Fruit fly (Drosophila melanogaster) whole organism, larva: ENCODE measurements around the gene CG6333.
A peak's percentile ranks its signal among the peaks of the same experiment; 100 is the strongest.

ENCODE experiments used
- noc ChIP-seq: fragments of 200-800 bp; sonication (Bioruptor generic); optimal IDR thresholded peaks from 3 replicates; lab custom pipeline; 2019; ENCODE audit warnings: missing biosample characterization, mild to moderate bottlenecking, missing genetic modification characterization, moderate library complexity

The CG6333 gene

DNA sequence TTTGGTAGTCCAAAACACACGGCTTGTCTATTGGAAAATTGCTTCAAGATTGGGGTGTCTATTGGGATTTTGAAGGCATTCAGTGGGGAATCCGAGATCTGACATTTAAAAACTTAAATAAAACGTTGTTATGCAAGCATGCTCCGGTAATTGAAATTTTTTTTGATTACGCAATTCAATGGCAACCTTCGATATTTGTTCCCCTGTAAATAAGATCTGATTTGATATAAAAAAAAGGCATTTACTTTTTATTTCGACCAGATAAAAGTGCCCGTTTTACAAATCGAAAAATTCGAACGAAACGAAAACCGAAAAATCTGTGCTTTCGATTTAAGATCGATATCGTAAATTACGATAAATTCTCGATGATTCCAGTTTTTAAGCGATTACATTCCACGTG, 7.2 kb downstream of the CG6333 start, which contains the start of the genes CG13733 and qjt:
Gene CG13733 (minus strand): TSS at position 101 of the 400 bp plus-strand sequence.
Gene qjt (plus strand): TSS at position 271 of the 400 bp plus-strand sequence.
- no peak for TF ChIP-seq noc (tag; lab: Kevin White, UChicago)

DNA sequence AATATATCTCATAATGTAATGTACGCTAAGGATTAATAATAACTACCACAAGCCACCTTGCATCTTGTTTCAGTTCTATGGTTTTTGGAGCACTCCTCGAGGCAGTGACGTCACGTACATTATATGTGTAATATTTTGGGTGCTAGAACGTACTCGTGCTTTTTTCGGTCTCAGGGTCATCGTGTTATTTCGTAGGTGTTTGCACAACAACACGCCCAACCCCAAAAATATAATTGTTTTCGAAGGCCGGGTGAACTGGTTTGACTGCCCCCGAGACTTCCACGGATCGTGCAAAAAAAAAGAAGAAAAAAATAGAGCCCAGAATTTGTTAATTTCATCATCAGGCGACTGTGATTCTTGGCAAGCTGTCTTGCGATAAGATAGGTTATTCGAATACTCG, 9.5 kb downstream of the CG6333 start:
- no peak for TF ChIP-seq noc (tag; lab: Kevin White, UChicago)

DNA sequence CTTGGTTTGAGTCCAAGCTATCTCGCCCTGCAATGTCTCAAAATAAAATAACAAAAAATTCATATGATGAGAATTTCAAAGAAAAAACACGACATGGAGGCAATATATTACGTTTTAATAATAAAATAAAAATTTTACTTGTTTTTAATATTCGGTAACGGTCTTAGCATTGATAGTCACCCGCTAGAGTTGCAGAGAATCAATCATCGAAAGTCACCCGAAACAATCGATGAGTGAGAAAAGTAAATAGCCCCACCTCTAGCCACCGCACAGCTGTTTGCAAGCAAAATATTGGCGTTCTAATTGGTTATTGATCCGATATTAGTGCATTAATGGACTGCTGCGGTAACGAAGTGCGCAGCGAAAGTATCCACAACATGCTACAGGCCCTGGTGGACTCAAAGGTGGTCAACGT, 10.0 kb downstream of the CG6333 start, which contains the start of gene CG34250:
Gene CG34250 (plus strand): TSS at position 244 of the 415 bp plus-strand sequence.
- peak; percentile 59 for TF ChIP-seq noc (tag; lab: Kevin White, UChicago)

DNA sequence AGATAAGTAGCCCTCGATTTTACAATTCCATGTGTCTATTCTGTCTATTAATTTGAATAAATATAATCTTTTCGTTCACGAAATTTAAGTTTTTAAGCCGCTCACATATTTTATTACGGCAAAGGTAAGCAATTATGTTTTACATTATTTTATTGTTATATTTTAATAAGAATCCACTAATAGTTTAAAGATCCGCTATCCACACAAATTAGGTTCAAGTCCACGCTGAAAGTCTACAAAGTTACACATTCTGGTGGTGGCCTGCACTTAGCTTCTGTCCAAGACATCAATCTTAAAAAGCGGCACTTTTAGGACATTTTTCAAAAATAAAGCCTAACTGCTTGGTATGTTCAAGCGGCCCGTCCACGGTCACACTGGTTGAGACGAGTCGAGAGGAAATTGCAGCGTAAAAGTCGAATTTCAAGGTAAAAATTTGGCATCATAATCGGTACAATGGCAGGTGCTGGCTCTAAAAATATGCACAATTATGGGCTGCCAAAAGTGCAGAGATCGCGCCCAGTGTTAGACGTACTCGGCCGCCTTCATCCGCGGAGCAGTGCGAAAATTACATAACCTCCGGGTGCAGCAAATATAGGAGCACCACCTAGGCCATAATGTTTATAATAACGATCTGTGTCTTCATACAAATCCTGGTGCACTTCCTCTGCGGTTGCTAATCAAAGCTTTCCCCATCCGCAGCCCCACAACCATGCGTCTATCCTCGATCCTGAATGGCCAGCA, 11.1 kb downstream of the CG6333 start, which contains the start of the genes UQCR-Q and CG46525:
Gene UQCR-Q (plus strand): TSS at position 51 of the 741 bp plus-strand sequence.
Gene CG46525 (plus strand): TSS at position 510 of the 741 bp plus-strand sequence.
- no peak for TF ChIP-seq noc (tag; lab: Kevin White, UChicago)

DNA sequence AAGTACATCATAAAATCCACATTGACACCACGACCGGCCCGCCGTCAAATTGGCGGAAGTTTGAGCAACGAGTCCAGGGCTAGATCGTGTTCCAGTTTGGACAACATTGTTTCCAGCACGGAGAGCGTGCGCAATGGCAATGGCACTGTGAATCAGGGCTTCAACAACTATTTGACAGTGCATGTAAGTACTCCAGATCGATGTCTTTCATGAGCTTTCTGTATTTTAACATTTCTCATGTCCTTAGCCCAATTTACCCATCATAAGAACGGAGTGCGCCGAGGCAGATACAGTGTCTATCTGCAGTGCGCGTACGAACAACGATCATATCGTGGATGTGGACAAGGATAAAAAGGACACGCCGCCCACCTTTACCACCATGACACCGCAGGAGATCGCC, 12.1 kb downstream of the CG6333 start:
- no peak for TF ChIP-seq noc (tag; lab: Kevin White, UChicago)

DNA sequence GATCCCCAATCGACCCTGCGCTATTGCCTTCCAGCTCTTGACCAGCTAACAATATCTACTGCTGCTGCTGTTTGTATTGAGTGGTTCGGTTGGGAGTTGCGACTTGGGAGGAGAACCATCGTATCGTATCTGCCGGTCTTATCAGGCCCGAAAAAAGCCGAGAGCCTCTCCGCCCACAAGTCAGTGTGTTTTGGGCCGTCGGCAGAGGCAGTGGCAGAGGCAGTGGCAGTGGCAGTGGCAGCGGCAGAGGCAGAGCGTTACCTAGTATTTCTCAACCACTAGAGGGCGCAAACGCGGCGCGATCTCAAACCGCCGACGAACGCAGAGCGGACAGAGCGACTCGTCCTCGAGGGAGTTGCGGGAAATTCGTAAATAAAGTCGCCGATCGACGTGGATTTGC, 15.9 kb downstream of the CG6333 start, which contains the start of gene SecCl:
Gene SecCl (plus strand): TSS at position 18 of the 400 bp plus-strand sequence.
- TF ChIP-seq noc (tag; lab: Kevin White, UChicago) = no peak

DNA sequence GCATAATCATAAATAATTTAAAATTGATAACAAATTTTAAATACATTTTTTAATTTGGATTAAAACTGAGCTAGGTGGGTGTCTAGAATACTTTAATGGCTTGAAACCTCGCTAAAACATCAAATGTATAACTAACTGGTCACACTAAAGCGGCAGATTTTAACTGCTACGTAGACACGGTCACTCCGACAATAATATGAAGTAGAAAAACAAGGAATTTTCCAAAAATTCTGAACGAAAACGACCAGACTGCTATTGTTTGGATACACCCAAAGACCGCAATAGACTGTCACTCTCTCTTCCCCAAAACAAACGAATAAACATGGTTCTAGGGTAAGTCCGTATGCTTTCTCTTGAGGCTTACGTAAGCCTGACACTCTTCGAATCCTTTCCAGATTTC, 20.2 kb downstream of the CG6333 start, which contains the start of gene QIL1:
Gene QIL1 (plus strand): TSS at position 142 of the 400 bp plus-strand sequence.
- peak; percentile 23 for TF ChIP-seq noc (tag; lab: Kevin White, UChicago)

DNA sequence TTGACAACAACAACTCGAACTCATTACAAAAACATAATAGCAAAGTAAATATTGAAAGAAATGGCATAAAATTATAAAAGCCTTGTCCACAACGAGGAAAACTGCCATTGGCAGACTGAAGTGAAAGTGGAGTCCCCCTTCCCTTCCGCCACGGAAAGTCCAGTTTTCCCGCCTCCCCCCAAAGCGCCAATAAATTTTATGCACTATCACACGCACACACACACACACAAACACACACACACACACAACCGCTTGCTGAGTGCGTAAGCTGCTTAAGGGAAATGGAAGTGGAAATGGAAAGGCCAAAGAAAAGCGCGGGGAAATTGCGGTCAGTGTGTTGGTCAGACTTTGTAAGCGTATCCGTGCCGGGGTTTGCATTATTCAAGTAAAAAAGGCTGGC, 23.6 kb downstream of the CG6333 start:
- TF ChIP-seq noc (tag; lab: Kevin White, UChicago) = no peak

DNA sequence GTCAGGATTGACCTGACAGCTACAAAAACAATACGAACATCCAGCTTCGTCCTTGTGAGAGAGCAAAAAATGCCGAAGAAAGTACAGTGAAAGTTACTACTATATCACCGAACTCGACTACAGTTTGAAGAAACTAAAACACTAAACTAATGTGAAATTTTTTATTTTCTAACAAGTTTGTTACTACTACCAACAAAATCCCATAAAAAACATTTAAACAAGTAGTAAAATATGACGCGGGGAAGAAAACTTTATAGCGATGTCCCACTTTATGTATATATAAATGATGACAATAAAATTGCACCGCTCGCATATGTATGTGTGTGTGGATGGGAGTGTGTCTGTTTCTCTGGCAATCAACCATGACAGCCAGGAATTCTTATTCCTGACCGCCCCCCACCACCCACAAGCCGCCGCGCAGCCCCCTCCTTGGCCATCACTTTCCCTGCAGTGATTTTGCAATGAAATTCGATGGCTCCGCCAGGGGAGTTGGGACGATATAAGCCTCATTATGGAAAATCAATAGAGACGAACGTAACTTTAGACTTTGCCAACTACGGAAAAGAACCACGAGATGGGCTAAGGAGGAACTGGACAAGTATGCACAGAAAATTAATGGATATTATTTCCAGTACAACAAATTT, 24.5 kb downstream of the CG6333 start:
- TF ChIP-seq noc (tag; lab: Kevin White, UChicago) = no peak

DNA sequence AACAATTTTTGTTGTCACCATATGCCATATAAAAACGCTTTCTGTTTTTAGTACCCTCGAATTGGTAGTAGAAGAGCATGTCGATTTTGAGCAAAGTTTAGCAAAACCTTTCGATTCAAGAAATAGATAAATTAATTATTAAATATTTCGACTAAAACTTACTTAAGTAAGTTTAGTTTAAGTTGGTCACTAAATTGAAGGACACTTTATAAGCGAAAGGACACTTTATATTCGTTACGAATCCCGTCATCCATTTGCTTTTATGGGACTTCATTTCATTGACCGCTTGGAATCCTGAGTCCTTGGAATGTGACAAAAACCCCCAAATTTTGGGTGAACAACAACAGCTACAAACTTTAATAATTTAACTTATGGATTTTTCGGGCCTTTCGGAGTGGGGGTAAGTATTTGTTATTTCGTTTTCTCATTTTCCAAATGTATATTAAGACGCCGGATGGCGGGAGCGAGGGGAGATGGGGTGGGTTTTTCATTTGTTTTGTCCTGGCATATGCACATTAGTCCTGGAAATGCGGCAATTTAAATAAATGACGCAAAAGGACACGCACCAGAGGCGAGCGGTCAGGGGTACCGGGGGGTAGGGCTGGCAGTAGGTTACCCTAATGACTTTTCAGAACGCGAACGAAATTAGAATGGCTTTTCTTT, 27.0 kb downstream of the CG6333 start:
- no peak for TF ChIP-seq noc (tag; lab: Kevin White, UChicago)

DNA sequence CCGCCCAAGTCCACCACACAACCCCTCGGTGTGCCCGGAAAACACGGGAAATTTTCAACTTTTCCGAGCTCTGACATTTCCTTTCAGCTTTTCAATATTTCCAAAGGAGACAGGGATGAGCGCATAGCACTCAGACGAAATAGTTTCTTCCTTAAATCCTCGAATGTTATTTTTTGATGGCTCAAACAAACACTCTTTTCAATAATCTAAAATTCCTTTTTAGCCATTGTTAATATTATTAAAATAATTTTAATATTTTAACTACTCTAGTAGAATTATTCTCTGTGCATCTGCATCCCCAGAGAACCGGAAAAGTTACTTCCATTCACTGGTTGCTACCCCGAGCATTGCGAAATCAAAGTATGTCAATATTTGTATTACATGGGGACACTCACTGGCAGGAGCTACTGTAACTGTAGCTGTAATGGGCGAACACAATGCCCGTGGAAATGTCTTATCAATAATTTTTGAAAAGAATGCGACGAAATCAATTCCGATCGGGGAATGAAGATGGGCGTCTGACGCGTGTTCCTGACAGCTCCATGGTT, 28.3 kb downstream of the CG6333 start:
- no peak for TF ChIP-seq noc (tag; lab: Kevin White, UChicago)

DNA sequence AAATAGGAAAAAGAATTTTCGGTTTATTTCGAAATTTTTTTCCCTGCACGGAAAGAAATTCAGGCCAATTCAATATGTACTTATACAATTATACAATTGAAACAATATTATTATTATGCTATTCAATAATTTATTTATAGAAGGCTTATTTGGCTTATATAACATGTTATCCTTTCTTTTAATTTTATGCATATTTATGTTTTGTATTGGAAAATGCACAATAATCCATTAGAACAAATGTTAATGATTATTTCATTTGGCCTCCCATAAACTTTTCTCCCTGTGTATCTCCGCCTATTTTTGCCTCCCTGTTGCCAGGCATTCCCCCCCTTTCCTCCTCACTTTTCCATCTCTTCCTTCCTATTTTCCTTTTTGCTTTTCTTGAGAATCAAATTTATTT, 38.1 kb downstream of the CG6333 start:
- TF ChIP-seq noc (tag; lab: Kevin White, UChicago) = no peak

DNA sequence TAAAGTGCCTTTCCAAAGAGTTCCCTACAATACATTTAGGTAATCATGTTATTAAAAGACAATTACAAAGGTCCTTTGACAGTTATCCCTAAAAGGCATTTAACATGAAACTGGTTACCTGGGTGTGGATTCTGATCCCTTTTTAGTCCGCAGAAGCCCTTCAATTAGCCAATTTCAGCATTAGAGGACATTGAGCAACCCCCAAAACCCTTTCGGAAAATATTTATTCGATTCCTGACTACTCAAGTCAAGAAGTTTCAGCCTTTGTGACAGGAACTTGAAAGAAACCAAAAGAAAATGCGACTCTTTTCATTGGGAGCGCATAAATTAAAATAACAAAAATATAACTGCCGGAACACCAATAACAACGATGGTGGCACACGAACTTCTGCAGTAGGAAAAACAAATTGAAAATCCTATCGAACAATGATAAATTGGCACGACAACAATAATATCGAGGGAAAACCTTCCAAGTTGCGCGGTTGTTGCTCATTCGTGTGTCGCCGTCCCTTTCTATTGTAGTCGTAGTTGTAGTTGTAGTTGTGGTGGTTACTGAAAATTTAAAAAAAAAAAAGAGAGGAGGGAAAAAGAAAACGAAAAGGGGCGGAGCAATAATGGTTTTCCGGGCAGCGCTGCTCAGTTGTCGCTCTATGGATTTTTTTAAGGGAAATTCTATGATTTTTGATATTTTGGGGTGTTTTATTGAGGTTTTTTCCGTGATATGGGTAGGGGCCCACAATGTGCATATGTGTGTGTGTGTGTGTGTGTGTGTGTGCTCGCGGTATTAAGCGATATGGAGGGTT, 40.2 kb downstream of the CG6333 start:
- no peak for TF ChIP-seq noc (tag; lab: Kevin White, UChicago)

DNA sequence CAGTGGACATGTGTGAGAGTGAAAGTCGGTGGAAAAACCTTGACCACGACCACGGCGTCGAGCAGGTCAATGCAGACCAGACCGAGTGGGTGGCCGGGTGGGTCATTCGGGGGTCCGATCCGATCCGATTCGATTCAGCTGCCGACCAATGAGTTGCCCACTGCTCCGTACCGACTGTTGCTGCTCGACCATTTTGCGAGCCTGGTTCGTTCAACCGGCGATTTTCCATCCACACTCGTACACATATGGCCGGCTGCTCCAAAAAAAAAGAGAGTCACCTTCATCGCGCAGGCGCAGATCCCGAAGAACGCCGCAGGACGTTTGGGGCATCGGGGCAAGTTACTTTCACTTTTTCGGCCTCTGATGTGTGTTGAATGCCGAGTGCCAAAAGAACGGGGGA, 41.5 kb downstream of the CG6333 start:
- TF ChIP-seq noc (tag; lab: Kevin White, UChicago) = no peak

DNA sequence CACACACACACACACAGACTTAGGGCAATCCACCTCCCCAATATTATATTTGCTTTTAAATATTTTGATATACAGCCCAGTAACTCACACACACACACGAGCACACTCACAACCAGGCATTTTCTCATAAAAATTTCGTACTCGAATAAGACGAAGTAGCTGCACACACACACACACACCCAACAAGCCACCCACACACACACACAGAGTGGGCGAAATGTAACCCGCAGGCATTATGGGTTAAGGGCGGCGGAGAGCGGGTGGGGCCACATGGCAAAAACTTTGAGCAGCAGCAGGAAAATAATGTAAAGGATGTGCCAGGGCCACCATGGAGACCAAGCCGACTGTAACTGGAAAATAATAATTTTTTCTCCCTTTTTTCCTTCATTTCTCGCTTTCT, 44.4 kb downstream of the CG6333 start:
- no peak for TF ChIP-seq noc (tag; lab: Kevin White, UChicago)
